Worm (Caenorhabditis elegans): ENCODE data around the gene itm-2.

- TF ChIP-seq ces-1 (GFP tag; optimal IDR thresholded peaks at IDR 0.05) (no peak), lin-13 (tag; optimal IDR thresholded peaks at IDR 0.05) (no peak), nhr-237 (tag; optimal IDR thresholded peaks at IDR 0.05) (no peak), unc-62 (GFP tag; optimal IDR thresholded peaks at IDR 0.05) (no peak), ztf-11 (tag; optimal IDR thresholded peaks at IDR 0.05) (no peak), M03D4.4 (tag; optimal IDR thresholded peaks at IDR 0.05) (no peak), nhr-76 (tag; optimal IDR thresholded peaks at IDR 0.05) (no peak), nhr-28 (tag; optimal IDR thresholded peaks at IDR 0.05) (no peak), nhr-12 (tag; optimal IDR thresholded peaks at IDR 0.05) (no peak), elt-3 (tag; optimal IDR thresholded peaks at IDR 0.05) (no peak)
Measured at ce11 chrX:5458043-5458442, 13.1 kb downstream of the itm-2 start.
